Worm (Caenorhabditis elegans): ENCODE results near the gene aqp-10.

The aqp-10 gene

ce11 chrII:9759382-9759781 lies 10.3 kb downstream of the aqp-10 start:
- TF ChIP-seq sma-9 (GFP tag; optimal IDR thresholded peaks at IDR 0.05), result peak; percentile 9
- TF ChIP-seq sma-9 (tag; optimal IDR thresholded peaks at IDR 0.05), result no peak
- TF ChIP-seq R02D3.7 (tag; optimal IDR thresholded peaks at IDR 0.05), result no peak

ce11 chrII:9757651-9758282 lies 11.9 kb downstream of the aqp-10 start, which contains the start of gene shk-1:
Gene shk-1, plus strand, starts transcription at chrII:9758232.
- no peak for TF ChIP-seq nhr-21 (tag; optimal IDR thresholded peaks at IDR 0.05)
- no peak for TF ChIP-seq zag-1 (tag; optimal IDR thresholded peaks at IDR 0.05)
- no peak for TF ChIP-seq unc-55 (GFP tag; optimal IDR thresholded peaks at IDR 0.05)
- TF ChIP-seq alr-1 (tag; optimal IDR thresholded peaks at IDR 0.05), result no peak
- TF ChIP-seq sem-4 (tag; optimal IDR thresholded peaks at IDR 0.05), result no peak
- no peak for TF ChIP-seq fos-1 (tag; optimal IDR thresholded peaks at IDR 0.05)
- no peak for TF ChIP-seq lin-13 (GFP tag; optimal IDR thresholded peaks at IDR 0.05)
- TF ChIP-seq elt-3 (tag; optimal IDR thresholded peaks at IDR 0.05), result no peak
- no peak for TF ChIP-seq ZK546.5 (tag; optimal IDR thresholded peaks at IDR 0.05)
- TF ChIP-seq C34F6.9 (tag; optimal IDR thresholded peaks at IDR 0.05), result peak; percentile 40
- peak; percentile 70 for TF ChIP-seq sma-9 (GFP tag; optimal IDR thresholded peaks at IDR 0.05)
- no peak for TF ChIP-seq sma-9 (tag; optimal IDR thresholded peaks at IDR 0.05)
- peak in 1 of 2 experiments; percentile 39 for TF ChIP-seq lsy-2 (tag; optimal IDR thresholded peaks at IDR 0.05)
- TF ChIP-seq lin-39 (tag; optimal IDR thresholded peaks at IDR 0.05), result no peak
- TF ChIP-seq ztf-11 (tag; optimal IDR thresholded peaks at IDR 0.05), result no peak
- TF ChIP-seq nhr-23 (tag; optimal IDR thresholded peaks at IDR 0.05), result no peak
- TF ChIP-seq unc-62 (GFP tag; optimal IDR thresholded peaks at IDR 0.05), result no peak
- peak; percentile 57 for TF ChIP-seq F13H6.1 (tag; optimal IDR thresholded peaks at IDR 0.05)
- no peak for TF ChIP-seq sma-3 (GFP tag; optimal IDR thresholded peaks at IDR 0.05)
- no peak for TF ChIP-seq nhr-25 (tag; optimal IDR thresholded peaks at IDR 0.05)
- peak; percentile 33 for TF ChIP-seq nhr-129 (tag; optimal IDR thresholded peaks at IDR 0.05)

ce11 chrII:9755425-9755824 lies 14.2 kb downstream of the aqp-10 start:
- TF ChIP-seq nhr-12 (tag; optimal IDR thresholded peaks at IDR 0.05), result no peak
- peak; percentile 40 for TF ChIP-seq unc-55 (GFP tag; optimal IDR thresholded peaks at IDR 0.05)
- peak; percentile 38 for TF ChIP-seq mab-5 (tag; optimal IDR thresholded peaks at IDR 0.05)
- TF ChIP-seq snpc-4 (tag; optimal IDR thresholded peaks at IDR 0.05), result no peak
- no peak for TF ChIP-seq Y55F3AM.14 (GFP tag; optimal IDR thresholded peaks at IDR 0.05)
- TF ChIP-seq ceh-16 (tag; optimal IDR thresholded peaks at IDR 0.05), result no peak
- TF ChIP-seq lsy-2 (tag; optimal IDR thresholded peaks at IDR 0.05), result peak in 1 of 2 experiments; percentile 13
- TF ChIP-seq F13H6.1 (tag; optimal IDR thresholded peaks at IDR 0.05), result no peak

- no peak for TF ChIP-seq lin-39 (tag; optimal IDR thresholded peaks at IDR 0.05)
- TF ChIP-seq nhr-237 (tag; optimal IDR thresholded peaks at IDR 0.05), result no peak
- no peak for TF ChIP-seq ztf-1 (GFP tag; conservative IDR thresholded peaks at IDR 0.05)
- TF ChIP-seq ama-1 (optimal IDR thresholded peaks at IDR 0.05), result no peak
- TF ChIP-seq mbf-1 (tag; optimal IDR thresholded peaks at IDR 0.05), result no peak
- no peak for TF ChIP-seq fos-1 (tag; optimal IDR thresholded peaks at IDR 0.05)
- TF ChIP-seq ceh-82 (tag; optimal IDR thresholded peaks at IDR 0.05), result no peak
- TF ChIP-seq skn-1 (tag; optimal IDR thresholded peaks at IDR 0.05), result no peak
- TF ChIP-seq sma-9 (GFP tag; optimal IDR thresholded peaks at IDR 0.05), result no peak
- TF ChIP-seq sma-9 (tag; optimal IDR thresholded peaks at IDR 0.05), result no peak
- no peak for TF ChIP-seq unc-39 (tag; optimal IDR thresholded peaks at IDR 0.05)
- no peak for TF ChIP-seq R02D3.7 (tag; optimal IDR thresholded peaks at IDR 0.05)
- no peak for TF ChIP-seq unc-55 (GFP tag; optimal IDR thresholded peaks at IDR 0.05)
- no peak for TF ChIP-seq lin-11 (tag; optimal IDR thresholded peaks at IDR 0.05)
- TF ChIP-seq gmeb-1 (tag; optimal IDR thresholded peaks at IDR 0.05), result no peak
- TF ChIP-seq nhr-10 (tag; optimal IDR thresholded peaks at IDR 0.05), result no peak
These were observed 15.9 kb downstream of the aqp-10 start, which contains the start of gene ZK1321.1 for ce11 chrII:9753730-9754129. Gene ZK1321.1, plus strand, starts transcription at chrII:9754030.

ce11 chrII:9753056-9753455 lies 16.6 kb downstream of the aqp-10 start, which contains the start of gene Y53C12B.7:
Gene Y53C12B.7, minus strand, starts transcription at chrII:9753218.
- TF ChIP-seq zag-1 (tag; optimal IDR thresholded peaks at IDR 0.05), result no peak
- peak; percentile 17 for TF ChIP-seq blmp-1 (tag; optimal IDR thresholded peaks at IDR 0.05; ENCODE audit: insufficient read depth)
- TF ChIP-seq sma-9 (GFP tag; optimal IDR thresholded peaks at IDR 0.05), result peak; percentile 36
- no peak for TF ChIP-seq sma-9 (tag; optimal IDR thresholded peaks at IDR 0.05)
- no peak for TF ChIP-seq nhr-129 (tag; optimal IDR thresholded peaks at IDR 0.05)

All from whole organism, L2 larva.